Worm (Caenorhabditis elegans) whole organism, L4 larva: Measurements from ENCODE around the gene hpo-10.
A peak's percentile ranks its signal among the peaks of the same experiment; 100 is the strongest.

ENCODE experiments used
- F37D6.2 ChIP-seq: sonication (generic microtip); optimal IDR thresholded peaks from 2 replicates; lab custom pipeline; 2016; ENCODE audit warnings: mild to moderate bottlenecking, missing genetic modification characterization, missing compliant biosample characterization
- R02D3.7 ChIP-seq: fragments of 150-350 bp; sonication (generic microtip); optimal IDR thresholded peaks from 3 replicates; lab custom pipeline; 2014; ENCODE audit warnings: missing biosample characterization, missing genetic modification characterization
- T20F7.1 ChIP-seq: fragments of 200-800 bp; sonication (Bioruptor generic); optimal IDR thresholded peaks from 2 replicates; lab custom pipeline; 2018; ENCODE audit warnings: mild to moderate bottlenecking, missing genetic modification characterization, missing compliant biosample characterization
- Y75B8A.6 ChIP-seq: fragments of 200-800 bp; sonication (Bioruptor generic); IDR thresholded peaks from 2 replicates; pipeline ENCODE4 v1.3.6; 2022; ENCODE audit warnings: missing genetic modification reagents, missing genetic modification characterization, missing compliant biosample characterization
- ZK546.5 ChIP-seq, 2 experiments: sonication (generic microtip); optimal IDR thresholded peaks; 2 replicates each; lab custom pipeline; 2017; ENCODE audit warnings: missing biosample characterization in 2 of 2, missing genetic modification characterization in 2 of 2
- aha-1 ChIP-seq: fragments of 150-350 bp; peaks from one replicate; lab custom pipeline; 2014; ENCODE audit warnings: missing biosample characterization, missing genetic modification characterization
- arid-1 ChIP-seq: fragments of 200-800 bp; sonication (Bioruptor generic); conservative IDR thresholded peaks from 2 replicates; pipeline ENCODE4 v1.3.6; 2022; ENCODE audit warnings: missing genetic modification reagents, missing genetic modification characterization, missing compliant biosample characterization
- ceh-20 ChIP-seq: fragments of 200-800 bp; sonication (Bioruptor generic); IDR thresholded peaks from 2 replicates; pipeline ENCODE4 v1.3.6; 2022; ENCODE audit warnings: missing genetic modification reagents, missing genetic modification characterization, missing compliant biosample characterization
- ceh-44 ChIP-seq: fragments of 200-800 bp; sonication (Bioruptor generic); IDR thresholded peaks from 2 replicates; pipeline ENCODE4 v1.3.6; 2022; ENCODE audit warnings: missing genetic modification reagents, missing genetic modification characterization, missing compliant biosample characterization
- ces-1 ChIP-seq: fragments of 150-350 bp; sonication (generic microtip); optimal IDR thresholded peaks from 4 replicates; lab custom pipeline; 2014; ENCODE audit warnings: missing biosample characterization, missing genetic modification reagents, missing genetic modification characterization
- daf-16 ChIP-seq, 3 experiments: sonication (generic microtip); optimal IDR thresholded peaks; 2 replicates each; lab custom pipeline; 2016 to 2017; ENCODE audit warnings: missing genetic modification characterization in 3 of 3, missing genetic modification reagents in 3 of 3, mild to moderate bottlenecking in 2 of 3, missing compliant biosample characterization in 2 of 3, missing biosample characterization in 1 of 3, moderate library complexity in 1 of 3
- dmd-8 ChIP-seq: fragments of 200-800 bp; sonication (Bioruptor generic); IDR thresholded peaks from 2 replicates; pipeline ENCODE4 v1.3.6; 2022; ENCODE audit warnings: missing genetic modification characterization, missing compliant biosample characterization
- dmd-9 ChIP-seq: fragments of 200-800 bp; sonication (Bioruptor generic); IDR thresholded peaks from 2 replicates; pipeline ENCODE4 v1.3.6; 2022; ENCODE audit warnings: missing genetic modification reagents, missing genetic modification characterization, missing compliant biosample characterization
- dpl-1 ChIP-seq: fragments of 150-350 bp; optimal IDR thresholded peaks from 2 replicates; lab custom pipeline; 2014; ENCODE audit warnings: missing biosample characterization, missing genetic modification reagents, missing genetic modification characterization
- duxl-1 ChIP-seq: sonication (generic microtip); optimal IDR thresholded peaks from 2 replicates; lab custom pipeline; 2016; ENCODE audit warnings: mild to moderate bottlenecking, missing genetic modification characterization, moderate library complexity, missing compliant biosample characterization; ENCODE audit not compliant: poor library complexity
- dve-1 ChIP-seq: sonication (generic microtip); optimal IDR thresholded peaks from 2 replicates; lab custom pipeline; 2017; ENCODE audit warnings: antibody characterized with exemption, mild to moderate bottlenecking, missing genetic modification characterization, missing compliant biosample characterization; ENCODE audit not compliant: insufficient read depth
- fkh-10 ChIP-seq: fragments of 150-350 bp; optimal IDR thresholded peaks from 2 replicates; lab custom pipeline; 2014; ENCODE audit warnings: missing biosample characterization, missing genetic modification reagents, missing genetic modification characterization
- hif-1 ChIP-seq, 2 experiments: sonication (generic microtip); optimal IDR thresholded peaks; 2 replicates each; lab custom pipeline; 2016 to 2017; ENCODE audit warnings: missing compliant biosample characterization in 2 of 2, missing genetic modification characterization in 2 of 2, missing genetic modification reagents in 2 of 2, missing genotype in 2 of 2, mild to moderate bottlenecking in 1 of 2
- hlh-11 ChIP-seq: fragments of 200-800 bp; sonication (Bioruptor generic); optimal IDR thresholded peaks from 2 replicates; lab custom pipeline; 2018; ENCODE audit warnings: mild to moderate bottlenecking, missing genetic modification characterization, missing compliant biosample characterization
- hlh-30 ChIP-seq: sonication (generic microtip); optimal IDR thresholded peaks from 2 replicates; lab custom pipeline; 2017; ENCODE audit warnings: antibody characterized with exemption, mild to moderate bottlenecking, missing genetic modification characterization, missing compliant biosample characterization; ENCODE audit not compliant: insufficient read depth
- hmg-1.1 ChIP-seq: fragments of 200-800 bp; sonication (Bioruptor generic); IDR thresholded peaks from 2 replicates; pipeline ENCODE4 v1.3.6; 2022; ENCODE audit warnings: missing genetic modification reagents, missing genetic modification characterization, missing compliant biosample characterization
- lim-7 ChIP-seq: fragments of 200-800 bp; sonication (Bioruptor generic); IDR thresholded peaks from 2 replicates; pipeline ENCODE4 v1.3.6; 2022; ENCODE audit warnings: missing genetic modification characterization, missing compliant biosample characterization
- lin-13 ChIP-seq: fragments of 150-350 bp; optimal IDR thresholded peaks from 2 replicates; lab custom pipeline; 2014; ENCODE audit warnings: missing biosample characterization, missing genetic modification reagents, missing genetic modification characterization
- lir-3 ChIP-seq: sonication (generic microtip); optimal IDR thresholded peaks from 2 replicates; lab custom pipeline; 2016; ENCODE audit warnings: mild to moderate bottlenecking, missing genetic modification characterization, missing compliant biosample characterization
- lsy-2 ChIP-seq, 2 experiments: fragments of 150-350 bp in 1 of 2; sonication (generic microtip) in 1 of 2; optimal IDR thresholded peaks; 2 replicates each; lab custom pipeline; 2014 to 2017; ENCODE audit warnings: missing biosample characterization in 2 of 2, missing genetic modification characterization in 2 of 2
- madf-5 ChIP-seq, 2 experiments: fragments of 200-800 bp; sonication (Bioruptor generic); IDR thresholded peaks; 2 replicates each; pipeline ENCODE4 v1.3.6; 2022; ENCODE audit warnings: missing compliant biosample characterization in 2 of 2, missing genetic modification characterization in 2 of 2
- mdl-1 ChIP-seq, 2 experiments: fragments of 150-350 bp in 1 of 2; sonication (generic microtip) in 1 of 2; optimal IDR thresholded peaks; 2 replicates each; lab custom pipeline; 2014 to 2017; ENCODE audit warnings: missing biosample characterization in 2 of 2, missing genetic modification characterization in 2 of 2
- mdt-29 ChIP-seq: fragments of 200-800 bp; sonication (Bioruptor generic); IDR thresholded peaks from 2 replicates; pipeline ENCODE4 v1.3.6; 2022; ENCODE audit warnings: missing genetic modification reagents, missing genetic modification characterization, missing compliant biosample characterization
- mep-1 ChIP-seq: fragments of 150-350 bp; sonication (generic microtip); optimal IDR thresholded peaks from 3 replicates; lab custom pipeline; 2014; ENCODE audit warnings: missing biosample characterization, missing genetic modification characterization
- mxl-3 ChIP-seq: fragments of 200-800 bp; sonication (Bioruptor generic); optimal IDR thresholded peaks from 2 replicates; lab custom pipeline; 2018; ENCODE audit warnings: mild to moderate bottlenecking, missing genetic modification characterization, missing compliant biosample characterization
- nhr-10 ChIP-seq: fragments of 150-350 bp; optimal IDR thresholded peaks from 2 replicates; lab custom pipeline; 2014; ENCODE audit warnings: missing biosample characterization, missing genetic modification characterization
- nhr-11 ChIP-seq: fragments of 150-350 bp; optimal IDR thresholded peaks from 2 replicates; lab custom pipeline; 2014; ENCODE audit warnings: missing biosample characterization, missing genetic modification characterization
- nhr-25 ChIP-seq: sonication (generic microtip); optimal IDR thresholded peaks from 2 replicates; lab custom pipeline; 2017; ENCODE audit warnings: missing genetic modification characterization, mild to moderate bottlenecking, missing compliant biosample characterization, antibody characterized with exemption, moderate library complexity, borderline replicate concordance; ENCODE audit not compliant: insufficient read depth
- nhr-76 ChIP-seq: fragments of 150-350 bp; optimal IDR thresholded peaks from 2 replicates; lab custom pipeline; 2014; ENCODE audit warnings: missing biosample characterization, missing genetic modification characterization
- nhr-77 ChIP-seq: fragments of 150-350 bp; optimal IDR thresholded peaks from 2 replicates; lab custom pipeline; 2014; ENCODE audit warnings: missing biosample characterization, missing genetic modification characterization
- php-3 ChIP-seq: fragments of 200-800 bp; sonication (Bioruptor generic); IDR thresholded peaks from 2 replicates; pipeline ENCODE4 v1.3.6; 2022; ENCODE audit warnings: missing genetic modification reagents, missing genetic modification characterization, missing compliant biosample characterization
- snpc-1.2 ChIP-seq: fragments of 200-800 bp; sonication (Bioruptor generic); IDR thresholded peaks from 2 replicates; pipeline ENCODE4 v1.3.6; 2022; ENCODE audit warnings: missing genetic modification reagents, missing genetic modification characterization, missing compliant biosample characterization
- spr-1 ChIP-seq: sonication (generic microtip); optimal IDR thresholded peaks from 2 replicates; lab custom pipeline; 2016; ENCODE audit warnings: mild to moderate bottlenecking, missing genetic modification characterization, missing compliant biosample characterization
- tag-97 ChIP-seq: fragments of 200-800 bp; sonication (Bioruptor generic); IDR thresholded peaks from 2 replicates; pipeline ENCODE4 v1.3.6; 2022; ENCODE audit warnings: missing genetic modification characterization, missing compliant biosample characterization
- tra-1 ChIP-seq: fragments of 200-800 bp; sonication (Bioruptor generic); IDR thresholded peaks from 2 replicates; pipeline ENCODE4 v1.3.6; 2022; ENCODE audit warnings: missing genetic modification reagents, missing genetic modification characterization, missing compliant biosample characterization
- unc-39 ChIP-seq: sonication (generic microtip); optimal IDR thresholded peaks from 2 replicates; lab custom pipeline; 2017; ENCODE audit warnings: missing biosample characterization, missing genetic modification characterization
- unc-62 ChIP-seq, 3 experiments: fragments of 150-350 bp in 1 of 3; sonication (generic microtip); optimal IDR thresholded peaks in 2 of 3; peaks in 1 of 3; 1 replicate in 1 of 3; 2 replicates in 2 of 3; lab custom pipeline; 2014 to 2017; ENCODE audit warnings: missing biosample characterization in 3 of 3, missing genetic modification characterization in 3 of 3, missing genetic modification reagents in 3 of 3, missing genotype in 1 of 3
- zip-11 ChIP-seq: fragments of 200-800 bp; sonication (Bioruptor generic); IDR thresholded peaks from 2 replicates; pipeline ENCODE4 v1.3.6; 2022; ENCODE audit warnings: missing genetic modification characterization, missing compliant biosample characterization
- ztf-7 ChIP-seq: fragments of 150-350 bp; optimal IDR thresholded peaks from 2 replicates; lab custom pipeline; 2014; ENCODE audit warnings: missing biosample characterization, missing genetic modification characterization

hpo-10 gene

ce11 chrIII:5842920-5843319 is 36.4 kb upstream of the hpo-10 start (continued):
- TF ChIP-seq daf-16 (GFP tag; optimal IDR thresholded peaks at IDR 0.05; lab: Kevin White, UChicago) (no peak), daf-16 (tag; optimal IDR thresholded peaks at IDR 0.05; lab: Kevin White, UChicago) (no peak), arid-1 (GFP tag; lab: Robert Waterston, UW) (no peak), hlh-11 (peak; percentile 20)
- TF ChIP-seq, all 104 proteins: peak for 10

DNA sequence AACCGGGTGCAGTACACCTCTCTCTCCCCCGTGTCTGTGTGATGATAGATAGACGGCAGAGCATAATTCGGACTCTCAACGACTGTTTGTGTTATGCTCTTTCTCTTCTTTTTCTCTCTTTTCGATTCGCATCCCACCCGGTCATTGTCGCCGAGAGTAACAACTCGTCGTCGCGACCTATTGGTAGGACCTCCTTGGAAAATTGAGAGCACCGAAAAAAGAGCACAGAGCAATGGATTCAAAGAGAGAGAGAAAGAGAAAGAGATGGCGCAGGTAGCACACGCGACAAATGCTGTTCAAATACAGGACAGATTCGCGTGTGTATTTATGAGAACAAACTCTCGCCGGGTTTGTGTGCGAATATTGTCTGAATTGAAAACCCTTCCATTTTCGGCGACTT is 35.6 kb upstream of the hpo-10 start:
- no peak for TF ChIP-seq mep-1 (tag; lab: Kevin White, UChicago)
- peak in 1 of 2 experiments; percentile 39 for TF ChIP-seq unc-62 (GFP tag; optimal IDR thresholded peaks at IDR 0.05 in 1 of 2; lab: Kevin White, UChicago)
- TF ChIP-seq unc-62 (tag; optimal IDR thresholded peaks at IDR 0.05; lab: Kevin White, UChicago), result no peak
- TF ChIP-seq hmg-1.1 (GFP tag; lab: Robert Waterston, UW), result 0 out of 2 replicates have a peak, but pooled peaks have one; percentile 21

- TF ChIP-seq nhr-11 (tag; lab: Kevin White, UChicago) (peak; percentile 5), snpc-1.2 (GFP tag; lab: Robert Waterston, UW) (no peak), hif-1 (tag; optimal IDR thresholded peaks at IDR 0.05; lab: Kevin White, UChicago) (peak in 1 of 2 experiments; percentile 45), zip-11 (GFP tag; lab: Robert Waterston, UW) (no peak), nhr-25 (tag; lab: Kevin White, UChicago) (no peak), lsy-2 (tag; optimal IDR thresholded peaks at IDR 0.05; lab: Kevin White, UChicago) (peak; percentile 22 to 70), hmg-1.1 (GFP tag; lab: Robert Waterston, UW) (peak; percentile 76), mep-1 (tag; lab: Kevin White, UChicago) (peak; percentile 70), aha-1 (tag; lab: Kevin White, UChicago) (peak; percentile 88), ZK546.5 (tag; optimal IDR thresholded peaks at IDR 0.05; lab: Kevin White, UChicago) (no peak), Y75B8A.6 (GFP tag; lab: Robert Waterston, UW) (no peak), R02D3.7 (tag; lab: Kevin White, UChicago) (no peak), duxl-1 (tag; lab: Kevin White, UChicago) (no peak), nhr-76 (no peak), nhr-10 (tag; lab: Kevin White, UChicago) (no peak), lim-7 (GFP tag; lab: Robert Waterston, UW) (no peak), ztf-7 (tag; lab: Kevin White, UChicago) (no peak), ces-1 (GFP tag; lab: Kevin White, UChicago) (peak; percentile 39), tra-1 (GFP tag; lab: Robert Waterston, UW) (no peak), mdl-1 (tag; optimal IDR thresholded peaks at IDR 0.05; lab: Kevin White, UChicago) (peak; percentile 60 to 93), ceh-44 (no peak), tag-97 (no peak), php-3 (GFP tag; lab: Robert Waterston, UW) (no peak), unc-62 (GFP tag; optimal IDR thresholded peaks at IDR 0.05 in 1 of 2; lab: Kevin White, UChicago) (peak in 1 of 2 experiments; percentile 91), unc-62 (tag; optimal IDR thresholded peaks at IDR 0.05; lab: Kevin White, UChicago) (no peak), lin-13 (GFP tag; lab: Kevin White, UChicago) (no peak), spr-1 (no peak), fkh-10 (GFP tag; lab: Kevin White, UChicago) (peak; percentile 65), mxl-3 (peak; percentile 42), dve-1 (tag; lab: Kevin White, UChicago) (peak; percentile 11), daf-16 (GFP tag; optimal IDR thresholded peaks at IDR 0.05; lab: Kevin White, UChicago) (no peak), daf-16 (tag; optimal IDR thresholded peaks at IDR 0.05; lab: Kevin White, UChicago) (no peak), mdt-29 (no peak), F37D6.2 (tag; lab: Kevin White, UChicago) (peak; percentile 65), T20F7.1 (GFP tag; lab: Kevin White, UChicago) (no peak), madf-5 (GFP tag; IDR thresholded peaks at IDR 0.05; lab: Robert Waterston, UW) (no peak), dmd-8 (no peak), dmd-9 (GFP tag; lab: Robert Waterston, UW) (no peak), unc-39 (no peak), dpl-1 (GFP tag; lab: Kevin White, UChicago) (peak; percentile 27), hlh-30 (tag; lab: Kevin White, UChicago) (peak; percentile 69), lir-3 (no peak), ceh-20 (GFP tag; lab: Robert Waterston, UW) (peak; percentile 71; the same call in 1 of the 2 replicates), nhr-77 (no peak)
Observed at ce11 chrIII:5845483-5845882, 33.8 kb upstream of the hpo-10 start.
